Worm (Caenorhabditis elegans) whole organism, young adult: ENCODE data around the gene R07E5.6.
"Not testable (repeated sequence)": the region's sequence is repeated elsewhere in the genome, so short reads cannot be mapped to it uniquely, and the experiment has no call there.

Source experiments
- B0035.1 ChIP-seq: sonication (generic microtip); optimal IDR thresholded peaks from 2 replicates; lab custom pipeline; 2016; ENCODE audit warnings: missing genetic modification characterization, mild to moderate bottlenecking, missing compliant biosample characterization, missing genotype, missing genetic modification reagents
- C17E4.6 ChIP-seq: fragments of 200-800 bp; sonication (Bioruptor generic); IDR thresholded peaks from 2 replicates; pipeline ENCODE4 v1.3.6; 2022; ENCODE audit warnings: missing genetic modification reagents, missing genetic modification characterization, missing compliant biosample characterization
- F23B12.7 ChIP-seq: sonication (generic microtip); optimal IDR thresholded peaks from 2 replicates; lab custom pipeline; 2017; ENCODE audit warnings: missing genetic modification characterization, mild to moderate bottlenecking, missing compliant biosample characterization, antibody characterized with exemption, moderate library complexity; ENCODE audit not compliant: insufficient read depth
- F33H1.4 ChIP-seq: fragments of 200-800 bp; sonication (Bioruptor generic); IDR thresholded peaks from 2 replicates; pipeline ENCODE4 v1.3.6; 2022; ENCODE audit warnings: missing genetic modification reagents, missing genetic modification characterization, missing compliant biosample characterization
- F37B4.10 ChIP-seq: fragments of 200-800 bp; sonication (Bioruptor generic); IDR thresholded peaks from 2 replicates; pipeline ENCODE4 v1.3.6; 2022; ENCODE audit warnings: missing genetic modification characterization, missing compliant biosample characterization
- Y53G8AR.9 ChIP-seq: fragments of 200-800 bp; sonication (Bioruptor generic); conservative IDR thresholded peaks from 2 replicates; pipeline ENCODE4 v1.3.6; 2022; ENCODE audit warnings: missing genetic modification reagents, missing genetic modification characterization, missing compliant biosample characterization
- Y56A3A.18 ChIP-seq: fragments of 200-800 bp; sonication (Bioruptor generic); IDR thresholded peaks from 2 replicates; pipeline ENCODE4 v1.3.6; 2022; ENCODE audit warnings: missing genetic modification reagents, missing genetic modification characterization, missing compliant biosample characterization
- Y79H2A.3 ChIP-seq: fragments of 200-800 bp; sonication (Bioruptor generic); conservative IDR thresholded peaks from 2 replicates; pipeline ENCODE4 v1.3.6; 2022; ENCODE audit warnings: missing genetic modification reagents, missing genetic modification characterization, missing compliant biosample characterization
- Y95B8A.8 ChIP-seq: fragments of 200-800 bp; sonication (Bioruptor generic); IDR thresholded peaks from 2 replicates; pipeline ENCODE4 v1.3.6; 2022; ENCODE audit warnings: missing genetic modification reagents, missing genetic modification characterization, missing compliant biosample characterization
- attf-5 ChIP-seq: fragments of 200-800 bp; sonication (Bioruptor generic); optimal IDR thresholded peaks from 2 replicates; lab custom pipeline; 2018; ENCODE audit warnings: mild to moderate bottlenecking, missing genetic modification characterization, missing compliant biosample characterization
- ccch-3 ChIP-seq: fragments of 200-800 bp; sonication (Bioruptor generic); optimal IDR thresholded peaks from 2 replicates; lab custom pipeline; 2018; ENCODE audit warnings: mild to moderate bottlenecking, missing genetic modification characterization, missing compliant biosample characterization
- cebp-2 ChIP-seq: fragments of 200-800 bp; sonication (Bioruptor generic); IDR thresholded peaks from 2 replicates; pipeline ENCODE4 v1.3.6; 2022; ENCODE audit warnings: missing genetic modification characterization, missing compliant biosample characterization
- ceh-91 ChIP-seq: fragments of 200-800 bp; sonication (Bioruptor generic); IDR thresholded peaks from 2 replicates; pipeline ENCODE4 v1.3.6; 2022; ENCODE audit warnings: missing genetic modification reagents, missing genetic modification characterization, missing compliant biosample characterization
- chd-7 ChIP-seq: sonication (generic microtip); optimal IDR thresholded peaks from 2 replicates; lab custom pipeline; 2016; ENCODE audit warnings: mild to moderate bottlenecking, missing genetic modification characterization, moderate library complexity, missing compliant biosample characterization
- die-1 ChIP-seq: sonication (generic microtip); optimal IDR thresholded peaks from 2 replicates; lab custom pipeline; 2016; ENCODE audit warnings: missing genotype, mild to moderate bottlenecking, missing genetic modification characterization, missing compliant biosample characterization
- egrh-3 ChIP-seq: fragments of 200-800 bp; sonication (Bioruptor generic); IDR thresholded peaks from 2 replicates; pipeline ENCODE4 v1.3.6; 2022; ENCODE audit warnings: missing genetic modification reagents, missing genetic modification characterization, missing compliant biosample characterization
- ekl-4 ChIP-seq: fragments of 200-800 bp; sonication (Bioruptor generic); IDR thresholded peaks from 2 replicates; pipeline ENCODE4 v1.3.6; 2022; ENCODE audit warnings: missing genetic modification reagents, missing genetic modification characterization, missing compliant biosample characterization
- ets-4 ChIP-seq: fragments of 200-800 bp; sonication (Bioruptor generic); optimal IDR thresholded peaks from 2 replicates; lab custom pipeline; 2018; ENCODE audit warnings: mild to moderate bottlenecking, missing genetic modification characterization, missing compliant biosample characterization
- fkh-3 ChIP-seq: sonication (generic microtip); optimal IDR thresholded peaks from 2 replicates; lab custom pipeline; 2016; ENCODE audit warnings: mild to moderate bottlenecking, missing genetic modification characterization, missing compliant biosample characterization
- hmg-20 ChIP-seq: fragments of 200-800 bp; sonication (Bioruptor generic); IDR thresholded peaks from 2 replicates; pipeline ENCODE4 v1.3.6; 2022; ENCODE audit warnings: missing genetic modification reagents, missing genetic modification characterization, missing compliant biosample characterization
- hsf-1 ChIP-seq: fragments of 200-800 bp; sonication (Bioruptor generic); IDR thresholded peaks from 2 replicates; pipeline ENCODE4 v1.3.6; 2022; ENCODE audit warnings: missing genetic modification reagents, missing genetic modification characterization, missing compliant biosample characterization
- lag-1 ChIP-seq: fragments of 200-800 bp; sonication (Bioruptor generic); IDR thresholded peaks from 2 replicates; pipeline ENCODE4 v1.3.6; 2022; ENCODE audit warnings: missing genetic modification reagents, missing genetic modification characterization, missing compliant biosample characterization
- let-607 ChIP-seq, 2 experiments: fragments of 200-800 bp in 1 of 2; sonication (Bioruptor generic) in 1 of 2; sonication (generic microtip) in 1 of 2; optimal IDR thresholded peaks; 2 replicates each; lab custom pipeline; 2016 to 2018; ENCODE audit warnings: mild to moderate bottlenecking in 2 of 2, missing compliant biosample characterization in 2 of 2, missing genetic modification characterization in 2 of 2, moderate library complexity in 2 of 2, missing genotype in 1 of 2
- lin-40 ChIP-seq: sonication (generic microtip); optimal IDR thresholded peaks from 2 replicates; lab custom pipeline; 2016; ENCODE audit warnings: missing genetic modification characterization, mild to moderate bottlenecking, missing compliant biosample characterization, missing genotype, missing genetic modification reagents
- lsl-1 ChIP-seq: fragments of 200-800 bp; sonication (Bioruptor generic); optimal IDR thresholded peaks from 2 replicates; lab custom pipeline; 2018; ENCODE audit warnings: mild to moderate bottlenecking, missing genetic modification characterization, moderate library complexity, missing compliant biosample characterization
- lsy-27 ChIP-seq: sonication (generic microtip); optimal IDR thresholded peaks from 2 replicates; lab custom pipeline; 2017; ENCODE audit warnings: missing genetic modification characterization, mild to moderate bottlenecking, missing compliant biosample characterization, antibody characterized with exemption, missing genotype, borderline replicate concordance; ENCODE audit not compliant: insufficient read depth
- madf-6 ChIP-seq: fragments of 200-800 bp; sonication (Bioruptor generic); IDR thresholded peaks from 2 replicates; pipeline ENCODE4 v1.3.6; 2022; ENCODE audit warnings: missing genetic modification reagents, missing genetic modification characterization, missing compliant biosample characterization
- madf-8 ChIP-seq: fragments of 200-800 bp; sonication (Bioruptor generic); conservative IDR thresholded peaks from 2 replicates; pipeline ENCODE4 v1.3.6; 2022; ENCODE audit warnings: missing genetic modification reagents, missing genetic modification characterization, missing compliant biosample characterization
- mel-28 ChIP-seq: sonication (generic microtip); optimal IDR thresholded peaks from 2 replicates; lab custom pipeline; 2016; ENCODE audit warnings: borderline replicate concordance, mild to moderate bottlenecking, missing genetic modification characterization, missing compliant biosample characterization
- nfyb-1 ChIP-seq: fragments of 200-800 bp; sonication (Bioruptor generic); IDR thresholded peaks from 2 replicates; pipeline ENCODE4 v1.3.6; 2022; ENCODE audit warnings: missing genetic modification reagents, missing genetic modification characterization, missing compliant biosample characterization
- nhr-90 ChIP-seq: sonication (generic microtip); optimal IDR thresholded peaks from 2 replicates; lab custom pipeline; 2016; ENCODE audit warnings: missing genotype, mild to moderate bottlenecking, missing genetic modification characterization, missing compliant biosample characterization
- rcor-1 ChIP-seq: fragments of 200-800 bp; sonication (Bioruptor generic); IDR thresholded peaks from 2 replicates; pipeline ENCODE4 v1.3.6; 2022; ENCODE audit warnings: missing genetic modification reagents, missing genetic modification characterization, missing compliant biosample characterization
- rec-8 ChIP-seq, 2 experiments: sonication (generic microtip); optimal IDR thresholded peaks; 2 replicates each; lab custom pipeline; 2016; ENCODE audit warnings: mild to moderate bottlenecking in 2 of 2, missing genetic modification characterization in 2 of 2, missing genetic modification reagents in 2 of 2, missing genotype in 2 of 2, missing biosample characterization in 1 of 2, missing compliant biosample characterization in 1 of 2, moderate library complexity in 1 of 2
- repo-1 ChIP-seq: sonication (generic microtip); optimal IDR thresholded peaks from 2 replicates; lab custom pipeline; 2017; ENCODE audit warnings: mild to moderate bottlenecking, missing genetic modification characterization, missing compliant biosample characterization
- rpc-1 ChIP-seq, 2 experiments: fragments of 150-350 bp in 1 of 2; sonication (generic microtip) in 1 of 2; optimal IDR thresholded peaks; 2 replicates each; lab custom pipeline; 2014 to 2018; ENCODE audit warnings: missing biosample characterization in 1 of 2, missing genetic modification characterization in 1 of 2, missing genetic modification reagents in 1 of 2, missing genotype in 1 of 2
- sea-2 ChIP-seq: fragments of 200-800 bp; sonication (Bioruptor generic); IDR thresholded peaks from 2 replicates; pipeline ENCODE4 v1.3.6; 2022; ENCODE audit warnings: missing genetic modification characterization, missing compliant biosample characterization
- snpc-4 ChIP-seq, 5 experiments: fragments of 150-350 bp in 1 of 5; sonication (generic microtip) in 4 of 5; optimal IDR thresholded peaks; 2 replicates each; lab custom pipeline; 2014 to 2018; ENCODE audit warnings: missing genetic modification characterization in 5 of 5, missing biosample characterization in 3 of 5, antibody characterized with exemption in 2 of 5, mild to moderate bottlenecking in 2 of 5, missing compliant biosample characterization in 2 of 5, missing genotype in 2 of 5, moderate library complexity in 2 of 5, missing genetic modification reagents in 1 of 5
- somi-1 ChIP-seq: fragments of 200-800 bp; sonication (Bioruptor generic); optimal IDR thresholded peaks from 2 replicates; lab custom pipeline; 2018; ENCODE audit warnings: mild to moderate bottlenecking, missing genetic modification characterization, missing compliant biosample characterization
- xnd-1 ChIP-seq: sonication (generic microtip); optimal IDR thresholded peaks from 2 replicates; lab custom pipeline; 2016; ENCODE audit warnings: missing genotype, missing genetic modification reagents, missing genetic modification characterization, missing compliant biosample characterization
- ztf-18 ChIP-seq: sonication (generic microtip); optimal IDR thresholded peaks from 2 replicates; lab custom pipeline; 2016; ENCODE audit warnings: missing genotype, mild to moderate bottlenecking, missing genetic modification characterization, missing compliant biosample characterization
- ztf-25 ChIP-seq: fragments of 200-800 bp; sonication (Bioruptor generic); IDR thresholded peaks from 2 replicates; pipeline ENCODE4 v1.3.6; 2022; ENCODE audit warnings: missing genetic modification reagents, missing genetic modification characterization, missing compliant biosample characterization
- ztf-26 ChIP-seq: sonication (generic microtip); optimal IDR thresholded peaks from 2 replicates; lab custom pipeline; 2017; ENCODE audit warnings: missing genetic modification characterization, missing compliant biosample characterization

R07E5.6 gene

DNA sequence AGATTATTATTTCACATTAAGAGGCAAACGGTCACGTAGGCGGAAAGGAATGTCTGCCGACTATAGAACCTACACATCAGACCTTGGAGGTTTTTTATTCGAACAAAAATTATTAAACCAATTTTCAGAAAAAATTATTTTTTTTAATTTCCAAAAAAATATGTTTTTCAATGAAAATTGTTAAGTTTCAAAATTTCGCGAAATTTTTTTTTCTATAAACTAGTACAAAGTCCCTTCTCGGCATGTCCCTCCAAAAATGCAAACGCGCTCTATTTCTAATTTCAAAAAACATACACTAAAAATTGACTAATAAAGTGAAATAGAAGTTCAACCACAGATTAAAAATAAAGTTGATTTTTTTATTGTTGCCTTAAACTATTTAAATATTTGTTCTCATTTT, 33.6 kb upstream of the R07E5.6 start, which contains the start of gene ckb-1:
ckb-1 (plus strand) TSS at position 301 of the 400 bp plus-strand sequence.
- TF ChIP-seq hmg-20 (GFP tag; lab: Robert Waterston, UW), result no peak
- TF ChIP-seq Y79H2A.3 (GFP tag; lab: Robert Waterston, UW), result no peak
- TF ChIP-seq, all 124 proteins: peak for 0

DNA sequence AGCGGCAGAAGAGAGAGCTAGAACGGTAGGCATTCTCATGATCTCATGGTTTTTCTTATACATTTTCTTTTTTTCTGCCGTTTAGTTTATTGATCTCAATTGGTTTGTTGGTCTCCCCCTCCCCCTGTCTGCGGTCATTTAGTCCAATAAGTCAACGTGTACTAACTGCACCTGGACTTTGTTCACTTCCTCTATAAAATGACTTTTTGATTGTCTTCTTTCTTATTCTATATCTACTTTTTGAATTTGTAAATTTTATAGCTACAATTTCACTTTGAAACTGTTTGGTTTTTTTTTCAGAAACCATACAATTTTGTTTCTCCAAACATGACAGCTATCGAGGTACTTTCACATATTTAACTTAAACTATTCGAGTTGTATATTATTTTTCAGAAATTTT, 30.9 kb upstream of the R07E5.6 start, which contains the start of gene ckb-2:
ckb-2 (plus strand) TSS at position 301 of the 400 bp plus-strand sequence.
- no peak for TF ChIP-seq sea-2
- no peak for TF ChIP-seq ekl-4
- no peak for TF ChIP-seq nfyb-1 (GFP tag; lab: Robert Waterston, UW)
- TF ChIP-seq ztf-18, result no peak
- TF ChIP-seq B0035.1, result no peak
- no peak for TF ChIP-seq F33H1.4 (GFP tag; lab: Robert Waterston, UW)
- no peak for TF ChIP-seq let-607 (tag; optimal IDR thresholded peaks at IDR 0.05; lab: Kevin White, UChicago)
- TF ChIP-seq rpc-1 (optimal IDR thresholded peaks at IDR 0.05; lab: Kevin White, UChicago), result no peak
- TF ChIP-seq rpc-1 (tag; optimal IDR thresholded peaks at IDR 0.05; lab: Kevin White, UChicago), result no peak
- TF ChIP-seq xnd-1 (tag; lab: Kevin White, UChicago), result no peak
- no peak for TF ChIP-seq chd-7
- TF ChIP-seq lin-40 (tag; lab: Kevin White, UChicago), result no peak
- no peak for TF ChIP-seq lag-1 (GFP tag; lab: Robert Waterston, UW)
- TF ChIP-seq Y95B8A.8 (GFP tag; lab: Robert Waterston, UW), result no peak
- no peak for TF ChIP-seq ccch-3
- TF ChIP-seq ets-4 (GFP tag; lab: Kevin White, UChicago), result no peak
- no peak for TF ChIP-seq lsy-27
- TF ChIP-seq F23B12.7 (tag; lab: Kevin White, UChicago), result no peak

DNA sequence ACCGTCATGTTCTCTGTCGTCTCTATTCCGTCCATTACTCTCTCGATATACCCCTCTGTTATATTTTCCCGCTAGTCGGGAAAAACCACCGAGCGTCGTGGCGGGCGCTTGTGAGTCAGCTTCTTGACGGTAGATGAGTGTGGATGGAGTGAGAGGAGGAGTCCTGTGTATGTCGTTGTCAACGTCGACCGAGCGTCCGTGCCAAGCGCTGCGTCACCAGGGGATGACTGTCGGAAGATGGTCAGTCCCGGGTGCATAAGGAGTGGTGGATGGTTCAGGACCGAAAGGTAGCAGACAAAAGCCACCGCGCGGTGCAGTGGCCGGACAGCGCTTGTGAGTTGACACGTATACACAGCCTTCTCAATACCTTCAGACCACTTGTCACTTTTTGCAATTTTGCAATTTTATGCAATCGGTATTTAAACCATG, 29.2 kb upstream of the R07E5.6 start:
- TF ChIP-seq hsf-1 (GFP tag; lab: Robert Waterston, UW) (0 out of 2 replicates have a peak, but pooled peaks have one; percentile 59), madf-8 (GFP tag; lab: Robert Waterston, UW) (peak; percentile 29; the same call in 1 of the 2 replicates), Y56A3A.18 (GFP tag; lab: Robert Waterston, UW) (peak; percentile 62; the same call in 1 of the 2 replicates), attf-5 (GFP tag; lab: Kevin White, UChicago) (peak; percentile 58), mel-28 (tag; lab: Kevin White, UChicago) (peak; percentile 33), fkh-3 (tag; lab: Kevin White, UChicago) (peak; percentile 55), C17E4.6 (GFP tag; lab: Robert Waterston, UW) (peak; percentile 67; the same call in 1 of the 2 replicates), ztf-18 (peak; percentile 65), die-1 (tag; lab: Kevin White, UChicago) (peak; percentile 39), lin-40 (tag; lab: Kevin White, UChicago) (peak; percentile 73), nhr-90 (tag; lab: Kevin White, UChicago) (peak; percentile 40), repo-1 (tag; lab: Kevin White, UChicago) (peak; percentile 74), ztf-25 (GFP tag; lab: Robert Waterston, UW) (peak; percentile 48; the same call in 1 of the 2 replicates), F33H1.4 (GFP tag; lab: Robert Waterston, UW) (peak; percentile 45; the same call in 1 of the 2 replicates), ceh-91 (GFP tag; lab: Robert Waterston, UW) (0 out of 2 replicates have a peak, but pooled peaks have one; percentile 39), madf-6 (GFP tag; lab: Robert Waterston, UW) (peak; percentile 72; the same call in 1 of the 2 replicates), ekl-4 (peak; percentile 64; the same call in 1 of the 2 replicates), snpc-4 (tag; optimal IDR thresholded peaks at IDR 0.05; lab: Kevin White, UChicago) (peak in 2 of 4 experiments; percentile 44 to 65), rec-8 (tag; optimal IDR thresholded peaks at IDR 0.05; lab: Kevin White, UChicago) (peak in 1 of 2 experiments; percentile 32), somi-1 (GFP tag; lab: Kevin White, UChicago) (peak; percentile 45), chd-7 (peak; percentile 35), F23B12.7 (tag; lab: Kevin White, UChicago) (peak; percentile 47), Y53G8AR.9 (0 out of 2 replicates have a peak, but pooled peaks have one; percentile 73), ztf-26 (peak; percentile 56), rcor-1 (GFP tag; lab: Robert Waterston, UW) (peak; percentile 85), egrh-3 (GFP tag; lab: Robert Waterston, UW) (peak; percentile 78), cebp-2 (0 out of 2 replicates have a peak, but pooled peaks have one; percentile 7), lsl-1 (GFP tag; lab: Kevin White, UChicago) (peak; percentile 30), F37B4.10 (GFP tag; lab: Robert Waterston, UW) (0 out of 2 replicates have a peak, but pooled peaks have one; percentile 22)
- TF ChIP-seq snpc-4 (GFP tag; optimal IDR thresholded peaks at IDR 0.05; lab: Kevin White, UChicago), result not testable (repeated sequence)
